Fruit fly (Drosophila melanogaster): Measurements from ENCODE around the gene Wnt4.
A peak's percentile ranks its signal among the peaks of the same experiment; 100 is the strongest.

Wnt4 gene

DNA sequence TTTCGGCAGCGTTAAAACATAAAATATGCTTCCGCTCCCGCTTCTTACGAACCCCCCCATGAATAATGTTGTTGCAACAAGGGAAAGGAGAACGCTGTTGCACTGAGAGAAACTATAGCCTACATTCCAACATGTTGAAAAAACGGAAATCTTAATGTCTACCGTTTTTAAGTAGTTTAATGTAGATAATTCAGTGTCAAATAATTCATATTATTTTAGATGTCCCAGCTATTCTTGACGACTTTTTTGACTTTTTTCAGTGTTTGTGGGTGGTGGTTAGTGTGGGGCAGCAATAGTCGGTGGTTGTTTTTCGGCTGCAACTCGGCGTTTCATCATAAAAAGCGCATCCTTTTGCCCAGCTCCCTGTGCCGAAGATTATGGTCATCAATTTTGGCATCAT is 15.0 kb downstream of the Wnt4 start (continued):
- no peak for TF ChIP-seq HLHmδ (GFP tag; optimal IDR thresholded peaks at IDR 0.05)
- TF ChIP-seq ro (GFP tag; IDR thresholded peaks at IDR 0.05): no peak
- no peak for TF ChIP-seq CG8478 (optimal IDR thresholded peaks at IDR 0.05)
- no peak for TF ChIP-seq Scr (GFP tag; IDR thresholded peaks at IDR 0.05; ENCODE audit: partially characterized antibody)
- no peak for TF ChIP-seq Hand (GFP tag; optimal IDR thresholded peaks at IDR 0.05)
- TF ChIP-seq CG6813 (GFP tag; optimal IDR thresholded peaks at IDR 0.05): peak; percentile 27
- no peak for TF ChIP-seq exex (tag; optimal IDR thresholded peaks at IDR 0.05)
- no peak for TF ChIP-seq bigmax (GFP tag; optimal IDR thresholded peaks at IDR 0.05)
- no peak for TF ChIP-seq pfk (GFP tag; optimal IDR thresholded peaks at IDR 0.05)
- TF ChIP-seq CG11560 (tag; IDR thresholded peaks at IDR 0.05): no peak
- TF ChIP-seq TFAM (GFP tag; optimal IDR thresholded peaks at IDR 0.05): no peak
- TF ChIP-seq CG30431 (GFP tag; optimal IDR thresholded peaks at IDR 0.05): peak; percentile 23
- peak; percentile 65 for TF ChIP-seq Ptx1 (GFP tag; IDR thresholded peaks at IDR 0.05)
- TF ChIP-seq Meics (GFP tag; optimal IDR thresholded peaks at IDR 0.05): no peak
- TF ChIP-seq Adf1 (GFP tag; IDR thresholded peaks at IDR 0.05): no peak
- peak; percentile 63 for TF ChIP-seq CG3407 (GFP tag; optimal IDR thresholded peaks at IDR 0.05)
- TF ChIP-seq NC2α (GFP tag; optimal IDR thresholded peaks at IDR 0.05): no peak
- TF ChIP-seq CG6254 (GFP tag; optimal IDR thresholded peaks at IDR 0.05): peak; percentile 50
- TF ChIP-seq CG10979 (tag; optimal IDR thresholded peaks at IDR 0.05): peak; percentile 78
- TF ChIP-seq tna (GFP tag; IDR thresholded peaks at IDR 0.05; ENCODE audit: partially characterized antibody): no peak
- TF ChIP-seq CG9215 (GFP tag; IDR thresholded peaks at IDR 0.05): no peak
- peak; percentile 25 for TF ChIP-seq emc (GFP tag; optimal IDR thresholded peaks at IDR 0.05)
- TF ChIP-seq Hmx (GFP tag; optimal IDR thresholded peaks at IDR 0.05): no peak
- TF ChIP-seq CG7271 (tag; optimal IDR thresholded peaks at IDR 0.05): no peak
- no peak for TF ChIP-seq CG10565 (GFP tag; optimal IDR thresholded peaks at IDR 0.05)
- TF ChIP-seq tup (GFP tag; optimal IDR thresholded peaks at IDR 0.05): no peak
- no peak for TF ChIP-seq tll (GFP tag; optimal IDR thresholded peaks at IDR 0.05)
- peak; percentile 59 for TF ChIP-seq CG17385 (GFP tag; optimal IDR thresholded peaks at IDR 0.05)
- TF ChIP-seq bab2 (GFP tag; optimal IDR thresholded peaks at IDR 0.05): peak; percentile 52
- no peak for TF ChIP-seq CG14441 (GFP tag; IDR thresholded peaks at IDR 0.05)
- TF ChIP-seq CG13894 (tag; optimal IDR thresholded peaks at IDR 0.05): no peak
- TF ChIP-seq unpg (GFP tag; optimal IDR thresholded peaks at IDR 0.05): peak; percentile 70
- TF ChIP-seq CG3163 (GFP tag; optimal IDR thresholded peaks at IDR 0.05): no peak
- no peak for TF ChIP-seq corto (GFP tag; optimal IDR thresholded peaks at IDR 0.05)
- TF ChIP-seq CG7963 (GFP tag; IDR thresholded peaks at IDR 0.05; ENCODE audit: partially characterized antibody): no peak
- no peak for TF ChIP-seq CG16813 (GFP tag; IDR thresholded peaks at IDR 0.05; ENCODE audit: partially characterized antibody)
- no peak for TF ChIP-seq CG10959 (GFP tag; IDR thresholded peaks at IDR 0.05)
- no peak for TF ChIP-seq nerfin-2 (GFP tag; IDR thresholded peaks at IDR 0.05; ENCODE audit: partially characterized antibody)
- no peak for TF ChIP-seq CG9797 (GFP tag; optimal IDR thresholded peaks at IDR 0.05)
- TF ChIP-seq Ravus (GFP tag; IDR thresholded peaks at IDR 0.05): no peak
- TF ChIP-seq MTF-1 (GFP tag; optimal IDR thresholded peaks at IDR 0.05; ENCODE audit: borderline replicate concordance): no peak
- TF ChIP-seq dimm (GFP tag; IDR thresholded peaks at IDR 0.05): no peak
- no peak for TF ChIP-seq Tbp (GFP tag; optimal IDR thresholded peaks at IDR 0.05)
- TF ChIP-seq CG4820 (GFP tag; optimal IDR thresholded peaks at IDR 0.05): peak; percentile 22
- no peak for TF ChIP-seq hbn (GFP tag; IDR thresholded peaks at IDR 0.05; ENCODE audit: partially characterized antibody)
- no peak for TF ChIP-seq Rfx (GFP tag; IDR thresholded peaks at IDR 0.05)
- peak; percentile 58 for TF ChIP-seq CG2875 (GFP tag; optimal IDR thresholded peaks at IDR 0.05)
- TF ChIP-seq CG10274 (GFP tag; optimal IDR thresholded peaks at IDR 0.05): no peak
- no peak for TF ChIP-seq CG3838 (GFP tag; optimal IDR thresholded peaks at IDR 0.05)
- TF ChIP-seq Dad (GFP tag; optimal IDR thresholded peaks at IDR 0.05): no peak
- peak; percentile 10 for TF ChIP-seq CG3065 (GFP tag; optimal IDR thresholded peaks at IDR 0.05)

All from whole organism, embryonic.